Worm (Caenorhabditis elegans): ENCODE data around the gene sinh-1.

sinh-1 gene

ce11 chrII:12211652-12212245 is 16.4 kb upstream of the sinh-1 start:
- no peak for TF ChIP-seq gmeb-1 (tag; optimal IDR thresholded peaks at IDR 0.05)
- no peak for TF ChIP-seq aly-2 (tag; optimal IDR thresholded peaks at IDR 0.05)
- no peak for TF ChIP-seq skn-1 (tag; optimal IDR thresholded peaks at IDR 0.05)
- TF ChIP-seq lsy-2 (tag; optimal IDR thresholded peaks at IDR 0.05): no peak
- no peak for TF ChIP-seq alr-1 (tag; optimal IDR thresholded peaks at IDR 0.05)
- no peak for TF ChIP-seq mdl-1 (tag; optimal IDR thresholded peaks at IDR 0.05)
- no peak for TF ChIP-seq unc-39 (tag; optimal IDR thresholded peaks at IDR 0.05)
- TF ChIP-seq crh-2 (tag; optimal IDR thresholded peaks at IDR 0.05): no peak
- no peak for TF ChIP-seq ztf-1 (GFP tag; conservative IDR thresholded peaks at IDR 0.05)
- no peak for TF ChIP-seq sma-9 (GFP tag; optimal IDR thresholded peaks at IDR 0.05)
- TF ChIP-seq sma-9 (tag; optimal IDR thresholded peaks at IDR 0.05): no peak

- TF ChIP-seq snpc-4 (tag; optimal IDR thresholded peaks at IDR 0.05): no peak
- TF ChIP-seq sma-9 (GFP tag; optimal IDR thresholded peaks at IDR 0.05): no peak
- TF ChIP-seq sma-9 (tag; optimal IDR thresholded peaks at IDR 0.05): no peak
- TF ChIP-seq nhr-25 (tag; optimal IDR thresholded peaks at IDR 0.05): no peak
- no peak for TF ChIP-seq ztf-4 (tag; optimal IDR thresholded peaks at IDR 0.05)
- TF ChIP-seq egl-27 (tag; optimal IDR thresholded peaks at IDR 0.05): no peak
- TF ChIP-seq dmd-4 (tag; optimal IDR thresholded peaks at IDR 0.05): no peak
- no peak for TF ChIP-seq skn-1 (tag; optimal IDR thresholded peaks at IDR 0.05)
- TF ChIP-seq lin-13 (GFP tag; optimal IDR thresholded peaks at IDR 0.05): no peak
- no peak for TF ChIP-seq blmp-1 (tag; optimal IDR thresholded peaks at IDR 0.05; ENCODE audit: insufficient read depth)
- no peak for TF ChIP-seq mbf-1 (tag; optimal IDR thresholded peaks at IDR 0.05)
- no peak for TF ChIP-seq sma-3 (GFP tag; optimal IDR thresholded peaks at IDR 0.05)
- TF ChIP-seq F13H6.1 (tag; optimal IDR thresholded peaks at IDR 0.05): no peak
- TF ChIP-seq peb-1 (tag; optimal IDR thresholded peaks at IDR 0.05): no peak
- TF ChIP-seq crh-2 (tag; optimal IDR thresholded peaks at IDR 0.05): no peak
Measured at ce11 chrII:12214562-12214961, 13.5 kb upstream of the sinh-1 start.

- TF ChIP-seq mab-5 (tag; optimal IDR thresholded peaks at IDR 0.05): peak; percentile 68
- TF ChIP-seq unc-55 (GFP tag; optimal IDR thresholded peaks at IDR 0.05): peak; percentile 72
- peak; percentile 62 for TF ChIP-seq blmp-1 (tag; optimal IDR thresholded peaks at IDR 0.05; ENCODE audit: insufficient read depth)
- peak; percentile 5 for TF ChIP-seq ztf-4 (tag; optimal IDR thresholded peaks at IDR 0.05)
- TF ChIP-seq mbf-1 (tag; optimal IDR thresholded peaks at IDR 0.05): no peak
- TF ChIP-seq dmd-4 (tag; optimal IDR thresholded peaks at IDR 0.05): no peak
- no peak for TF ChIP-seq ZK546.5 (tag; optimal IDR thresholded peaks at IDR 0.05)
- peak; percentile 34 for TF ChIP-seq Y55F3AM.14 (GFP tag; optimal IDR thresholded peaks at IDR 0.05)
- TF ChIP-seq mdl-1 (tag; optimal IDR thresholded peaks at IDR 0.05): peak; percentile 53 to 57
- TF ChIP-seq ceh-82 (tag; optimal IDR thresholded peaks at IDR 0.05): peak; percentile 31
- peak; percentile 66 for TF ChIP-seq lin-11 (tag; optimal IDR thresholded peaks at IDR 0.05)
- TF ChIP-seq nhr-21 (tag; optimal IDR thresholded peaks at IDR 0.05): peak; percentile 57
- no peak for TF ChIP-seq nhr-10 (tag; optimal IDR thresholded peaks at IDR 0.05)
- TF ChIP-seq peb-1 (tag; optimal IDR thresholded peaks at IDR 0.05): no peak
- no peak for TF ChIP-seq nhr-11 (tag; optimal IDR thresholded peaks at IDR 0.05)
- peak; percentile 40 to 73 for TF ChIP-seq lsy-2 (tag; optimal IDR thresholded peaks at IDR 0.05)
- peak; percentile 62 for TF ChIP-seq nhr-25 (tag; optimal IDR thresholded peaks at IDR 0.05)
- TF ChIP-seq sma-3 (GFP tag; optimal IDR thresholded peaks at IDR 0.05): peak; percentile 77
- peak; percentile 37 for TF ChIP-seq egl-27 (tag; optimal IDR thresholded peaks at IDR 0.05)
- TF ChIP-seq zag-1 (tag; optimal IDR thresholded peaks at IDR 0.05): peak; percentile 57
- peak; percentile 91 for TF ChIP-seq F13H6.1 (tag; optimal IDR thresholded peaks at IDR 0.05)
- TF ChIP-seq nhr-129 (tag; optimal IDR thresholded peaks at IDR 0.05): peak; percentile 93
- no peak for TF ChIP-seq nhr-77 (tag; optimal IDR thresholded peaks at IDR 0.05)
- TF ChIP-seq ceh-16 (tag; optimal IDR thresholded peaks at IDR 0.05): no peak
- peak; percentile 42 for TF ChIP-seq sma-9 (GFP tag; optimal IDR thresholded peaks at IDR 0.05)
- no peak for TF ChIP-seq sma-9 (tag; optimal IDR thresholded peaks at IDR 0.05)
- TF ChIP-seq C34F6.9 (tag; optimal IDR thresholded peaks at IDR 0.05): peak; percentile 86
- no peak for TF ChIP-seq ztf-11 (tag; optimal IDR thresholded peaks at IDR 0.05)
- peak; percentile 79 for TF ChIP-seq fos-1 (tag; optimal IDR thresholded peaks at IDR 0.05)
- TF ChIP-seq ama-1 (optimal IDR thresholded peaks at IDR 0.05): no peak
- peak; percentile 79 for TF ChIP-seq lin-13 (GFP tag; optimal IDR thresholded peaks at IDR 0.05)
- peak; percentile 83 for TF ChIP-seq crh-2 (tag; optimal IDR thresholded peaks at IDR 0.05)
- TF ChIP-seq unc-62 (GFP tag; optimal IDR thresholded peaks at IDR 0.05): no peak
- peak; percentile 54 for TF ChIP-seq gmeb-1 (tag; optimal IDR thresholded peaks at IDR 0.05)
- TF ChIP-seq elt-3 (tag; optimal IDR thresholded peaks at IDR 0.05): no peak
- peak; percentile 47 for TF ChIP-seq sem-4 (tag; optimal IDR thresholded peaks at IDR 0.05)
- TF ChIP-seq snpc-4 (tag; optimal IDR thresholded peaks at IDR 0.05): peak; percentile 92
Measured at ce11 chrII:12222524-12222923, 5.6 kb upstream of the sinh-1 start.
